Worm (Caenorhabditis elegans): ENCODE measurements around the gene metl-5.

metl-5 gene

DNA sequence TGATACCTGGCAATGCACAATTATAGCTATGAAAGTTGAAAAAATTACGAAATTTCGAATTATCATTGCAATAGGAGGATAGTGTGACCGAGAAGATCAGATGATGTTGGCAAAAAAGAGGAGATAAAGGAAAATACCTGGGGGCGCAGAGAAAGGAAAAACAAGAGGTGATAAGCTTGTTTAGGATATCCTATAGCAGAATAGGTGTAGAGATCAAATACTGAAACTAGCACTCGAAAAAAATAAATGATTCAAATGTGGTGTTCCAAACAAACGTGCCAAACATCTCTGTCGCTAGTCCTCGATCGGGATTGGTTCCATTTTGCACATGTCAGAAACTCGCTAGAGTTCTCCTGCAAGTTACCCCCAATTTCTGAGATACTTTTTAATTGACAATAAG lies 26.6 kb downstream of the metl-5 start, which contains the start of gene F26A1.9:
Gene F26A1.9, minus strand, starts transcription at position 101 of the 400 bp plus-strand sequence.
- no peak for TF ChIP-seq ZK546.5 (tag; optimal IDR thresholded peaks at IDR 0.05)
- no peak for TF ChIP-seq unc-55 (GFP tag; optimal IDR thresholded peaks at IDR 0.05)
- TF ChIP-seq ztf-11 (tag; optimal IDR thresholded peaks at IDR 0.05), result no peak
- TF ChIP-seq lsy-2 (tag; optimal IDR thresholded peaks at IDR 0.05), result no peak
- TF ChIP-seq nhr-129 (tag; optimal IDR thresholded peaks at IDR 0.05), result no peak
- no peak for TF ChIP-seq egl-27 (tag; optimal IDR thresholded peaks at IDR 0.05)
- no peak for TF ChIP-seq blmp-1 (tag; optimal IDR thresholded peaks at IDR 0.05; ENCODE audit: insufficient read depth)
- TF ChIP-seq C34F6.9 (tag; optimal IDR thresholded peaks at IDR 0.05), result no peak

DNA sequence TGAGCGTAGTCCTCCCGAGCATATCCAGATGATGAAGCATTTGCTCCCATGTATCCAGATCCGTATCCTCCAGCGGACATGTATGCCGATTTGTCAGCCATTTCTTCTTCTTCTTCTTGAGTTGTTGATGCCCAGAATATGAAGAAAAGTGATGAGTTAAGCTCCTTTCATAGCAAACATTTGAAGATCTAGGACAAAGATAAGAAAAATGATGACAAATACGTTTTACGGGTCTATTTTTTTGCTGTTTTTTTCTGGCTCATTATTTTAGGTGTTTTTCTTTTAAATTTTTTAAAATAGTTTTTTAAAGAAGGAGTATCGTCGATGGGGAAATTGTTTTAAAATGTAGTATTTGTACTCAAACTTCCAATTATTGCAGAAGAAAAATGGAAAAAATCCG lies 27.4 kb downstream of the metl-5 start, which contains the start of gene nspd-9:
Gene nspd-9, minus strand, starts transcription at position 101 of the 400 bp plus-strand sequence.
- TF ChIP-seq snpc-4 (tag; optimal IDR thresholded peaks at IDR 0.05) (no peak), ZK546.5 (tag; optimal IDR thresholded peaks at IDR 0.05) (no peak), dmd-4 (tag; optimal IDR thresholded peaks at IDR 0.05) (no peak), nhr-11 (tag; optimal IDR thresholded peaks at IDR 0.05) (no peak), lsy-2 (tag; optimal IDR thresholded peaks at IDR 0.05) (no peak), crh-2 (tag; optimal IDR thresholded peaks at IDR 0.05) (no peak), ztf-1 (GFP tag; conservative IDR thresholded peaks at IDR 0.05) (no peak), R02D3.7 (tag; optimal IDR thresholded peaks at IDR 0.05) (no peak), gmeb-1 (tag; optimal IDR thresholded peaks at IDR 0.05) (no peak), sma-3 (GFP tag; optimal IDR thresholded peaks at IDR 0.05) (no peak), sem-4 (tag; optimal IDR thresholded peaks at IDR 0.05) (no peak), ama-1 (optimal IDR thresholded peaks at IDR 0.05) (no peak), fos-1 (tag; optimal IDR thresholded peaks at IDR 0.05) (no peak), ceh-82 (tag; optimal IDR thresholded peaks at IDR 0.05) (no peak), nhr-25 (tag; optimal IDR thresholded peaks at IDR 0.05) (no peak)

DNA sequence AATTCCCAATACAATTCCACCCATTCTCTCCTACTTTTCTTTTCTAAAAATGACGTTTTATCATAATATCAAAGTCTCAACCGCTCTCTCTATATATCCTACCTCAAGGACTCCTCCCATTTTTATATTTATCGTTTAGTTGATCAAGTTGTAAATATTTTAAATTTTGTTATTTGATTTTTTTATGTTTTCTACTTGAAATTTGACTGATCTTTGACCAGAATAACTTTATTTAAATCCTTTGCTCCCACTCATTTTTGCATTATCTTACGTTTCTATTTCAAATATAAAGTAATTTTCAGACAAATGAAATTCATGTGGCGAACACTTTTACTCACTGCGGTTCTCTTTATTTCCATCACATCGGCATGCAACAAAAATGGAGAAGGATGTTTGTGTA lies 34.6 kb downstream of the metl-5 start, which contains the start of the genes acbp-7 and F26A1.19:
Gene acbp-7, plus strand, starts transcription at position 301 of the 400 bp plus-strand sequence.
Gene F26A1.19, plus strand, starts transcription at position 303 of the 400 bp plus-strand sequence.
- TF ChIP-seq alr-1 (tag; optimal IDR thresholded peaks at IDR 0.05) (no peak), unc-55 (GFP tag; optimal IDR thresholded peaks at IDR 0.05) (no peak), F13H6.1 (tag; optimal IDR thresholded peaks at IDR 0.05) (no peak), nhr-23 (tag; optimal IDR thresholded peaks at IDR 0.05) (no peak), lsy-2 (tag; optimal IDR thresholded peaks at IDR 0.05) (no peak), egl-27 (tag; optimal IDR thresholded peaks at IDR 0.05) (no peak), dmd-4 (tag; optimal IDR thresholded peaks at IDR 0.05) (no peak), unc-39 (tag; optimal IDR thresholded peaks at IDR 0.05) (no peak), elt-1 (tag; optimal IDR thresholded peaks at IDR 0.05) (no peak), nhr-25 (tag; optimal IDR thresholded peaks at IDR 0.05) (no peak)

DNA sequence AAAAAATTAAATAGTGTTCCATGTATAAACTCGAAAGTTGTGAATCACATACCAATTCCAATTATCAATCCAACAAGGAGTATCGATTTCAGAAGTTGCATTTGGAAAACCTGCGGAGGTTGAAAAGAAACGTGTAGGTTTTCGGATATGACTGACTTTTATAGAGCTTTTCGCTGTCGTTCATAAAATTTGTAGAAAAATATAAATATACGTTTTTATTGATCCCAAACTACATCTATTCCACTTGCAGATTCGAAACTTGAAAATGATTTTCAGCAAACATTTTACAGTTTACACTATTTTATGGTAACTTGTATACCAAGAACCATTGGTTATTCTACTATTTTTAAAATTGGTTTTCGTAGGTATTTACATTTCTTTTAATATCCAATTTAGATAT lies 39.4 kb downstream of the metl-5 start, which contains the start of gene clec-156:
Gene clec-156, minus strand, starts transcription at position 101 of the 400 bp plus-strand sequence.
- TF ChIP-seq nhr-77 (tag; optimal IDR thresholded peaks at IDR 0.05) (no peak), C34F6.9 (tag; optimal IDR thresholded peaks at IDR 0.05) (no peak), nhr-23 (tag; optimal IDR thresholded peaks at IDR 0.05) (no peak)

- TF ChIP-seq unc-39 (tag; optimal IDR thresholded peaks at IDR 0.05) (no peak), sma-9 (GFP tag; optimal IDR thresholded peaks at IDR 0.05) (no peak), sma-9 (tag; optimal IDR thresholded peaks at IDR 0.05) (no peak), fos-1 (tag; optimal IDR thresholded peaks at IDR 0.05) (no peak)
Measured at ce11 chrIII:4844327-4844726, 41.5 kb downstream of the metl-5 start, which contains the start of the genes clec-157 and fkh-5. Gene clec-157 (minus strand): TSS chrIII:4844427. Gene fkh-5 (plus strand): TSS chrIII:4844662.

ce11 chrIII:4849739-4850138 lies 46.9 kb downstream of the metl-5 start, which contains the start of gene nonu-1:
Gene nonu-1 (minus strand): TSS chrIII:4849907.
- TF ChIP-seq ZK546.5 (tag; optimal IDR thresholded peaks at IDR 0.05) (no peak), nhr-12 (tag; optimal IDR thresholded peaks at IDR 0.05) (no peak), R02D3.7 (tag; optimal IDR thresholded peaks at IDR 0.05) (no peak), alr-1 (tag; optimal IDR thresholded peaks at IDR 0.05) (no peak), mbf-1 (tag; optimal IDR thresholded peaks at IDR 0.05) (no peak), unc-62 (GFP tag; optimal IDR thresholded peaks at IDR 0.05) (no peak), aly-2 (tag; optimal IDR thresholded peaks at IDR 0.05) (no peak), nhr-237 (tag; optimal IDR thresholded peaks at IDR 0.05) (no peak), egl-27 (tag; optimal IDR thresholded peaks at IDR 0.05) (no peak), sma-9 (GFP tag; optimal IDR thresholded peaks at IDR 0.05) (no peak), sma-9 (tag; optimal IDR thresholded peaks at IDR 0.05) (no peak), ztf-11 (tag; optimal IDR thresholded peaks at IDR 0.05) (no peak), sem-4 (tag; optimal IDR thresholded peaks at IDR 0.05) (no peak), crh-2 (tag; optimal IDR thresholded peaks at IDR 0.05) (no peak), nhr-25 (tag; optimal IDR thresholded peaks at IDR 0.05) (no peak), nhr-129 (tag; optimal IDR thresholded peaks at IDR 0.05) (no peak), fos-1 (tag; optimal IDR thresholded peaks at IDR 0.05) (no peak), sma-3 (GFP tag; optimal IDR thresholded peaks at IDR 0.05) (no peak), lin-39 (tag; optimal IDR thresholded peaks at IDR 0.05) (no peak), ama-1 (optimal IDR thresholded peaks at IDR 0.05) (no peak)
